Worm (Caenorhabditis elegans): ENCODE results near the gene gck-2.

Gene gck-2

ce11 chrV:6808962-6809361 is 16.5 kb upstream of the gck-2 start, which contains the start of gene dmsr-16:
dmsr-16 (minus strand) TSS chrV:6809062.
- TF ChIP-seq unc-62 (GFP tag; optimal IDR thresholded peaks at IDR 0.05) = no peak

ce11 chrV:6806340-6806739 is 13.9 kb upstream of the gck-2 start, which contains the start of gene dmsr-12:
dmsr-12 (minus strand) TSS chrV:6806440.
- TF ChIP-seq unc-62 (GFP tag; optimal IDR thresholded peaks at IDR 0.05) = no peak

- TF ChIP-seq unc-62 (GFP tag; optimal IDR thresholded peaks at IDR 0.05) = no peak
These were observed 11.5 kb upstream of the gck-2 start, which contains the start of gene dmsr-11 for ce11 chrV:6803992-6804391. dmsr-11 (minus strand) TSS chrV:6804092.

- TF ChIP-seq unc-62 (GFP tag; optimal IDR thresholded peaks at IDR 0.05) = no peak
These were observed 9.4 kb upstream of the gck-2 start, which contains the start of gene dmsr-10 for ce11 chrV:6801850-6802249. dmsr-10 (minus strand) TSS chrV:6801950.

DNA sequence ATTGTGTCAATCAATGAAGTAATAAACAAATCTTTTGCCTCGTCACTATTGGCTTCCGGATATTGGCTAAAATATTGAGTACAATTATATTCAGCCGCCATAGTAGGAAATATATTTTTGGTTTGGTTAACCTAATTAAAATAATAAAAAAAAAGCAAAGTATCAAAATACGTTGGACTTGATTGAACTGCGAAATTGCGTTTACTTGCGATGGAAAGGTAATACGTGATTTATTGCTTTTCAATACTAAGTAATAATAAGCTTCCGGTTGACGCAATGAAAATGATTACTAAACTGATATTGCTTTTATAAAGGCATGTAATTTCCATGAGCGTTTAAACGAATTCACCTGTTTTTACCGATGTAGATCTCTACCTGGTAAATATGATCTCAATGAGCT is 7.1 kb upstream of the gck-2 start, which contains the start of gene dmsr-9:
Gene dmsr-9 (minus strand): TSS at position 101 of the 400 bp plus-strand sequence.
- TF ChIP-seq unc-62 (GFP tag; optimal IDR thresholded peaks at IDR 0.05) = no peak

DNA sequence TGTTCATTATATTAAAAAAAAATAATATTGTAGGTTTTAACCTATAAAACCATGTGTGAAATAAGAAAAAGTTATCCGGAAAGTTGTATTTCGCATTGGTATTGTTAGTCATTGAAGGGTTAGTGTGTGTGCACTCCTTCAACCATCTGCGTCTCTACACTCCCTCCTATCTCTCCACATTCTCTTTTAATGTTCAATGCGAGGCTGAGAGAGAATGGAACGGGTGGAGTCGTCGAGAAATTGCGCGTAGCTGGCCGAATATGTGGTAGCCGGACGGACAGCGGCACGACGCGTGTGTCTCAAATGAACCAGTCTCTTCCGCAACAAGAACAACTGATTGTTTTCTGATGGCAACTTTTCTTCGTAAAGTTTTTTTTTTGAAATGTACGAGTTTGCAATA is 4.4 kb upstream of the gck-2 start:
- no peak for TF ChIP-seq unc-62 (GFP tag; optimal IDR thresholded peaks at IDR 0.05)

DNA sequence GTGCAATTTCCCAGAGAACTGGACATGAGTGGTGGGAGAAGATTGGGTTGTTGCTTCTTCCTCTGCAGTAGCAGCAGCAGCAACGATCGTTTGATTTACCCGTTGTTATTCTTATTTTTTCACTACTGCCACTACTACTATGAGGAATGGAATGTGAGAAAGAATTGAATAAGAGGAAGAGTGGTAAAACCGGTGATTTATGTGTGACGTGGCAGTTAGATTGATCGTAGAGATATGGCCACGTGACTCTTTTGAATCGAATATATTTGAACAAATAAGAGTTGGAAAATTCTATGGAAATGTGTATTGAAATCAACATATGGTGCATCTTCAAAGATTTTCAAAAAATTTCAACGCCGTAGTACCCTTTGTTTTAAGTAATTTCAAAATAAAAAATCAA is 3.8 kb upstream of the gck-2 start:
- TF ChIP-seq unc-62 (GFP tag; optimal IDR thresholded peaks at IDR 0.05) = no peak

- TF ChIP-seq unc-62 (GFP tag; optimal IDR thresholded peaks at IDR 0.05) = no peak
These were observed 1.3 kb upstream of the gck-2 start, which contains the start of gene ZC404.1 for ce11 chrV:6793744-6794239. ZC404.1 (plus strand) TSS chrV:6794189.

- no peak for TF ChIP-seq unc-62 (GFP tag; optimal IDR thresholded peaks at IDR 0.05)
These were observed 508 bp upstream of the gck-2 start for ce11 chrV:6792973-6793372.

- no peak for TF ChIP-seq unc-62 (GFP tag; optimal IDR thresholded peaks at IDR 0.05)
These were observed 4.5 kb downstream of the gck-2 start, which contains the start of gene ZC404.2 for ce11 chrV:6787906-6788430. ZC404.2 (plus strand) TSS chrV:6787952.

DNA sequence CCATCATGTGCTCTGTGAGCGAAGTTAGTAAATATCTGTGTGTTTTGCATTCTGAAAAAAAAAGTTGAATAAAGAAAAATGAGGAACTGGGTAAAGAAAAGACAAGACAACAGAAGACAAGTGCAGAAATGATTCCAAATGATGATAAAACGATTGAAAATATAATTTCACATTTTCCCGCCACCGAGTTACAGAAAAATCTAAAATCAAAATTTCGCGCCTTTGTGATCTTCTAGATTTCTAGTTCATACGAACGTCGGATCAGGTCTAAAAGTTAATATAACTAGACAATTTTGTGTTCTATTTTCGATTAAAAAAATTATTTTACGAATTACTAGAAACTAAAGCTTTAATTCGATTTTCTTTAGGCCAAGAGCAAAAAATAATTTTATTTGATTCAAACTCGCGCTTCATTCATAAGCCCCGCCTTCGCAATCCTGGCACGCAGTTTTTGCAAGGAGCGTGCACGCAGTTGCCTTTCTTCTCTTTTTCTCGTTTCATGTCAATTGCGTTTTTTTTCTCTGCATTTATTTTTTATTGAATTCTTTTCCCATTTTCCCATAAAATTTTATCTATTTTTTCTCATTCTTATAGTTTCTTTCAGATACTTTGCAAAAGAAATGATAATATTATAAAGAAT is 7.5 kb downstream of the gck-2 start, which contains the start of the genes spn-4 and spe-39:
Gene spn-4 (minus strand): TSS at position 51 of the 640 bp plus-strand sequence.
Gene spe-39 (plus strand): TSS at position 599 of the 640 bp plus-strand sequence.
- TF ChIP-seq unc-62 (GFP tag; optimal IDR thresholded peaks at IDR 0.05) = no peak

- no peak for TF ChIP-seq unc-62 (GFP tag; optimal IDR thresholded peaks at IDR 0.05)
These were observed 9.3 kb downstream of the gck-2 start for ce11 chrV:6783044-6783625.

DNA sequence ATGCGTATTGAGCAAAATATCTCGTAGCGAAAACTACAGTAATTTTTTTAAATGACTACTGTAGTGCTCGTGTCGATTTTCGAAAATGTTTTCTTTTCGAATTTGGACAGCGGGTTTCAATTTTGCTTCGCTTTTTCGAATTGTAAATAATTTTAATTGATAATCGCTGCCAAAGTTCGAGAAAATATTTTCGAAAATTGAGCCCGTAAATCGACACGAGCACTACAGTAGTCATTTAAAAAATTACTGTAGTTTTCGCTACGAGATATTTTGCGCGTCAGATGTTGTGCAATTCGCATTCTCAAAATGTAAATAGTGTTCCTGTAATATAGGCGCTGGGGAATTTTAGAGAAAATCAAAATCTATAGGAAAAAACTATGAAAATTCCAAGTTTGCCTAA is 10.2 kb downstream of the gck-2 start:
- no peak for TF ChIP-seq unc-62 (GFP tag; optimal IDR thresholded peaks at IDR 0.05)

DNA sequence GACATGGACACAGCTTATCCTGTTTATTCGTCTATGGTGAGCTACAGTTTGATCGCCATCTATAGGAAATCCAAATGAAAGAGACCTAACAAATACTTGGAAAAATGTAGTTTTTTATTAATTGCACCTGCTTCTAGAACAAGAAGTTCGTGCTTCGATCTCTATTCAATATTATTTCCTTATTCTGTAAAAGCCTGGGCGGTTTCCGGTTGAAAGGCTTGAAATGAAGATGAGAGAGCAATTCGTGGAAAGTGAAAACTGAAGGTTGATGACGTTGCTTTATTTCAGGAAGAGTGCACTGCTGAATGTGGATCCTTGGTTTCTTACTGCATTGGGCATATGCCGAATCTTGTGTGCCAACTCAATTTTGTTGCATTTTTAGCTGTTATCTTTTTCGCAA is 11.8 kb downstream of the gck-2 start:
- TF ChIP-seq unc-62 (GFP tag; optimal IDR thresholded peaks at IDR 0.05) = no peak

DNA sequence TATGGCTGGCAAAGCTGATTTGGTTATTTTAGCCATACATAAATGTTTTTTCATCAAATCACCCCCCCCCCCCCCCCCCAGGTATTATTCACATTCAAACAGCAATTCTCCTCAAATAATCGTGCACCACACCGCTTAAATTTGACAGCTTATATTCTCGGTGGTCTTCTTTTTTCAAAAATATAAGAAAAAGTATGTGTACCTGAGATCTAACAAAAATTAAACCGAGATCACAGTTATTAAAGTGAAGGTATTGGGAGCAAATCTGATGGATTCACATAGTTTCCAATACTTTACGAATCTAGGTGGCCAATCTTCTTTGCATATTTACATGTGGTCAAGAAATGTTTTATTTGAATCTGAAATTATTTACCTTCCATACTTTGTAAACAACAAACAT is 12.3 kb downstream of the gck-2 start, which contains the start of gene ZC404.15:
Gene ZC404.15 (plus strand): TSS at position 301 of the 400 bp plus-strand sequence.
- no peak for TF ChIP-seq unc-62 (GFP tag; optimal IDR thresholded peaks at IDR 0.05)

- TF ChIP-seq unc-62 (GFP tag; optimal IDR thresholded peaks at IDR 0.05) = no peak
These were observed 14.0 kb downstream of the gck-2 start for ce11 chrV:6778457-6778856.

All from whole organism, dauer.